Worm (Caenorhabditis elegans) whole organism, L3 larva: ENCODE measurements around the gene clec-172.

Experiments
- R02D3.7 ChIP-seq: fragments of 150-350 bp; optimal IDR thresholded peaks from 2 replicates; lab custom pipeline; 2014; ENCODE audit warnings: missing biosample characterization, missing genetic modification characterization
- ZK546.5 ChIP-seq: sonication (generic microtip); optimal IDR thresholded peaks from 2 replicates; lab custom pipeline; 2017; ENCODE audit warnings: missing biosample characterization, missing genetic modification characterization
- aly-2 ChIP-seq: fragments of 150-350 bp; optimal IDR thresholded peaks from 2 replicates; lab custom pipeline; 2014; ENCODE audit warnings: missing biosample characterization, missing genetic modification characterization
- ama-1 ChIP-seq: fragments of 150-350 bp; optimal IDR thresholded peaks from 2 replicates; lab custom pipeline; 2018
- ceh-16 ChIP-seq: sonication (generic microtip); optimal IDR thresholded peaks from 2 replicates; lab custom pipeline; 2017; ENCODE audit warnings: missing biosample characterization, missing genetic modification characterization
- ceh-82 ChIP-seq: fragments of 150-350 bp; optimal IDR thresholded peaks from 2 replicates; lab custom pipeline; 2014; ENCODE audit warnings: missing biosample characterization, missing genetic modification characterization
- ceh-9 ChIP-seq: sonication (generic microtip); optimal IDR thresholded peaks from 2 replicates; lab custom pipeline; 2018; ENCODE audit warnings: missing biosample characterization, missing genetic modification characterization
- daf-12 ChIP-seq: fragments of 150-350 bp; optimal IDR thresholded peaks from 2 replicates; lab custom pipeline; 2014; ENCODE audit warnings: missing biosample characterization, missing genetic modification reagents, missing genetic modification characterization
- egl-5 ChIP-seq: fragments of 150-350 bp; optimal IDR thresholded peaks from 2 replicates; lab custom pipeline; 2017; ENCODE audit warnings: missing biosample characterization, missing genetic modification reagents, missing genetic modification characterization, inconsistent platforms
- elt-1 ChIP-seq: fragments of 150-350 bp; optimal IDR thresholded peaks from 2 replicates; lab custom pipeline; 2014; ENCODE audit warnings: missing biosample characterization, missing genetic modification characterization
- elt-3 ChIP-seq, 3 experiments: fragments of 150-350 bp in 1 of 3; sonication (generic microtip) in 2 of 3; optimal IDR thresholded peaks; 2 replicates in 2 of 3; 4 replicates in 1 of 3; lab custom pipeline; 2014 to 2017; ENCODE audit warnings: missing biosample characterization in 3 of 3, missing genetic modification characterization in 3 of 3
- eor-1 ChIP-seq, 2 experiments: fragments of 150-350 bp; optimal IDR thresholded peaks; 2 replicates each; lab custom pipeline; 2014 to 2018; ENCODE audit warnings: missing biosample characterization in 2 of 2, missing genetic modification characterization in 2 of 2
- fkh-2 ChIP-seq: fragments of 150-350 bp; optimal IDR thresholded peaks from 2 replicates; lab custom pipeline; 2014; ENCODE audit warnings: missing biosample characterization, missing genetic modification reagents, missing genetic modification characterization
- fos-1 ChIP-seq: fragments of 150-350 bp; optimal IDR thresholded peaks from 2 replicates; lab custom pipeline; 2014; ENCODE audit warnings: missing biosample characterization, missing genetic modification characterization
- hmg-11 ChIP-seq: sonication (generic microtip); optimal IDR thresholded peaks from 2 replicates; lab custom pipeline; 2016; ENCODE audit warnings: missing genetic modification characterization, missing compliant biosample characterization
- jun-1 ChIP-seq: fragments of 150-350 bp; optimal IDR thresholded peaks from 2 replicates; lab custom pipeline; 2014; ENCODE audit warnings: missing biosample characterization, missing genetic modification reagents, missing genetic modification characterization
- lin-15B ChIP-seq: fragments of 150-350 bp; optimal IDR thresholded peaks from 2 replicates; lab custom pipeline; 2014; ENCODE audit warnings: missing biosample characterization, missing genetic modification characterization
- lin-39 ChIP-seq: fragments of 150-350 bp; optimal IDR thresholded peaks from 2 replicates; lab custom pipeline; 2018; ENCODE audit warnings: missing biosample characterization, missing genetic modification reagents, missing genetic modification characterization
- lsy-12 ChIP-seq: sonication (generic microtip); optimal IDR thresholded peaks from 2 replicates; lab custom pipeline; 2016; ENCODE audit warnings: mild to moderate bottlenecking, missing genetic modification characterization, missing compliant biosample characterization
- mdl-1 ChIP-seq: fragments of 150-350 bp; optimal IDR thresholded peaks from 2 replicates; lab custom pipeline; 2014; ENCODE audit warnings: missing biosample characterization, missing genetic modification characterization
- mml-1 ChIP-seq: fragments of 150-350 bp; sonication (generic microtip); optimal IDR thresholded peaks from 3 replicates; lab custom pipeline; 2014; ENCODE audit warnings: missing biosample characterization, missing genetic modification characterization
- nfya-1 ChIP-seq: sonication (generic microtip); optimal IDR thresholded peaks from 2 replicates; lab custom pipeline; 2017; ENCODE audit warnings: missing genetic modification characterization, mild to moderate bottlenecking, missing compliant biosample characterization, antibody characterized with exemption, moderate library complexity; ENCODE audit not compliant: insufficient read depth
- nhr-12 ChIP-seq: fragments of 150-350 bp; optimal IDR thresholded peaks from 2 replicates; lab custom pipeline; 2014; ENCODE audit warnings: missing biosample characterization, missing genetic modification characterization
- nhr-23 ChIP-seq: fragments of 150-350 bp; optimal IDR thresholded peaks from 2 replicates; lab custom pipeline; 2014; ENCODE audit warnings: missing biosample characterization, missing genetic modification reagents, missing genetic modification characterization
- nhr-237 ChIP-seq: fragments of 150-350 bp; optimal IDR thresholded peaks from 2 replicates; lab custom pipeline; 2014; ENCODE audit warnings: missing biosample characterization, missing genetic modification characterization
- nhr-25 ChIP-seq: sonication (generic microtip); optimal IDR thresholded peaks from 2 replicates; lab custom pipeline; 2017; ENCODE audit warnings: missing biosample characterization, missing genetic modification characterization
- nhr-28 ChIP-seq: fragments of 150-350 bp; optimal IDR thresholded peaks from 2 replicates; lab custom pipeline; 2014; ENCODE audit warnings: missing biosample characterization, missing genetic modification characterization
- nhr-67 ChIP-seq: fragments of 150-350 bp; optimal IDR thresholded peaks from 2 replicates; lab custom pipeline; 2014; ENCODE audit warnings: missing biosample characterization, missing genetic modification characterization
- nhr-76 ChIP-seq: fragments of 150-350 bp; sonication (generic microtip); optimal IDR thresholded peaks from 5 replicates; lab custom pipeline; 2014; ENCODE audit warnings: missing biosample characterization, missing genetic modification characterization
- nhr-77 ChIP-seq: fragments of 150-350 bp; optimal IDR thresholded peaks from 2 replicates; lab custom pipeline; 2014; ENCODE audit warnings: missing biosample characterization, missing genetic modification characterization
- pha-4 ChIP-seq: fragments of 150-350 bp; optimal IDR thresholded peaks from 2 replicates; lab custom pipeline; 2014; ENCODE audit warnings: missing biosample characterization, missing genetic modification reagents, missing genetic modification characterization
- pqm-1 ChIP-seq: fragments of 150-350 bp; optimal IDR thresholded peaks from 2 replicates; lab custom pipeline; 2017; ENCODE audit warnings: missing biosample characterization, missing genetic modification characterization, inconsistent platforms
- sea-2 ChIP-seq: fragments of 150-350 bp; sonication (generic microtip); optimal IDR thresholded peaks from 4 replicates; lab custom pipeline; 2014; ENCODE audit warnings: missing biosample characterization, missing genetic modification reagents, missing genetic modification characterization
- skn-1 ChIP-seq: fragments of 150-350 bp; optimal IDR thresholded peaks from 2 replicates; lab custom pipeline; 2014; ENCODE audit warnings: missing biosample characterization, missing genetic modification characterization
- snpc-4 ChIP-seq: fragments of 150-350 bp; optimal IDR thresholded peaks from 2 replicates; lab custom pipeline; 2014; ENCODE audit warnings: missing biosample characterization, missing genetic modification characterization
- tbx-2 ChIP-seq: sonication (generic microtip); optimal IDR thresholded peaks from 2 replicates; lab custom pipeline; 2016; ENCODE audit warnings: mild to moderate bottlenecking, missing genetic modification characterization, missing compliant biosample characterization
- unc-39 ChIP-seq: sonication (generic microtip); optimal IDR thresholded peaks from 4 replicates; lab custom pipeline; 2017; ENCODE audit warnings: missing biosample characterization, missing genetic modification characterization
- unc-62 ChIP-seq: fragments of 150-350 bp; sonication (generic microtip); optimal IDR thresholded peaks from 4 replicates; lab custom pipeline; 2014; ENCODE audit warnings: missing biosample characterization, missing genetic modification reagents, missing genetic modification characterization
- ztf-11 ChIP-seq: fragments of 150-350 bp; optimal IDR thresholded peaks from 2 replicates; lab custom pipeline; 2014; ENCODE audit warnings: missing biosample characterization, missing genetic modification characterization

The clec-172 gene

ce11 chrIV:1478649-1479048, 37.8 kb downstream of the clec-172 start:
- TF ChIP-seq nhr-12 (tag; lab: Kevin White, UChicago) = no peak
- no peak for TF ChIP-seq unc-39 (tag; lab: Kevin White, UChicago)
- TF ChIP-seq eor-1 (tag; optimal IDR thresholded peaks at IDR 0.05; lab: Kevin White, UChicago) = no peak
- no peak for TF ChIP-seq mml-1 (tag; lab: Kevin White, UChicago)
- no peak for TF ChIP-seq nhr-28 (tag; lab: Kevin White, UChicago)
- no peak for TF ChIP-seq fkh-2
- TF ChIP-seq egl-5 = no peak
- TF ChIP-seq ama-1 (lab: Kevin White, UChicago) = no peak
- no peak for TF ChIP-seq lin-15B
- TF ChIP-seq elt-1 = no peak
- TF ChIP-seq hmg-11 (tag; lab: Kevin White, UChicago) = no peak
- TF ChIP-seq snpc-4 (tag; lab: Kevin White, UChicago) = no peak
- no peak for TF ChIP-seq lin-39 (tag; lab: Kevin White, UChicago)
- TF ChIP-seq nhr-23 (tag; lab: Kevin White, UChicago) = no peak
- TF ChIP-seq aly-2 (tag; lab: Kevin White, UChicago) = no peak

ce11 chrIV:1475009-1475408, 41.4 kb downstream of the clec-172 start, which contains the start of gene Y77E11A.12:
TSS of gene Y77E11A.12 (minus strand) at chrIV:1475109.
- TF ChIP-seq pqm-1 (no peak), daf-12 (tag; lab: Kevin White, UChicago) (no peak), lsy-12 (tag; lab: Kevin White, UChicago) (no peak), ZK546.5 (no peak), hmg-11 (tag; lab: Kevin White, UChicago) (no peak), eor-1 (tag; optimal IDR thresholded peaks at IDR 0.05; lab: Kevin White, UChicago) (no peak), aly-2 (tag; lab: Kevin White, UChicago) (no peak), pha-4 (tag; lab: Kevin White, UChicago) (no peak), tbx-2 (tag; lab: Kevin White, UChicago) (no peak), nhr-67 (tag; lab: Kevin White, UChicago) (no peak), nfya-1 (tag; lab: Kevin White, UChicago) (no peak), snpc-4 (tag; lab: Kevin White, UChicago) (no peak), ceh-16 (tag; lab: Kevin White, UChicago) (no peak), mml-1 (tag; lab: Kevin White, UChicago) (no peak), ama-1 (lab: Kevin White, UChicago) (no peak), nhr-23 (tag; lab: Kevin White, UChicago) (no peak)

ce11 chrIV:1472145-1472544, 44.3 kb downstream of the clec-172 start:
- no peak for TF ChIP-seq ama-1 (lab: Kevin White, UChicago)
- TF ChIP-seq elt-3 (tag; optimal IDR thresholded peaks at IDR 0.05; lab: Kevin White, UChicago) = no peak
- no peak for TF ChIP-seq mml-1 (tag; lab: Kevin White, UChicago)
- no peak for TF ChIP-seq nhr-12 (tag; lab: Kevin White, UChicago)
- TF ChIP-seq ceh-16 (tag; lab: Kevin White, UChicago) = no peak
- TF ChIP-seq nhr-76 (tag; lab: Kevin White, UChicago) = no peak
- no peak for TF ChIP-seq mdl-1
- no peak for TF ChIP-seq fos-1 (tag; lab: Kevin White, UChicago)
- TF ChIP-seq lin-15B = no peak

ce11 chrIV:1470364-1470763, 46.1 kb downstream of the clec-172 start:
- no peak for TF ChIP-seq lsy-12 (tag; lab: Kevin White, UChicago)
- TF ChIP-seq nfya-1 (tag; lab: Kevin White, UChicago) = no peak
- no peak for TF ChIP-seq fkh-2
- no peak for TF ChIP-seq ceh-9
- no peak for TF ChIP-seq egl-5
- no peak for TF ChIP-seq ceh-82 (tag; lab: Kevin White, UChicago)
- TF ChIP-seq lin-39 (tag; lab: Kevin White, UChicago) = no peak

- TF ChIP-seq egl-5 (no peak), snpc-4 (tag; lab: Kevin White, UChicago) (no peak), nhr-77 (tag; lab: Kevin White, UChicago) (no peak), fkh-2 (no peak), hmg-11 (tag; lab: Kevin White, UChicago) (no peak), aly-2 (tag; lab: Kevin White, UChicago) (no peak), nhr-237 (tag; lab: Kevin White, UChicago) (no peak), skn-1 (no peak), nhr-25 (tag; lab: Kevin White, UChicago) (no peak), daf-12 (tag; lab: Kevin White, UChicago) (no peak), elt-3 (tag; optimal IDR thresholded peaks at IDR 0.05; lab: Kevin White, UChicago) (no peak), jun-1 (no peak), unc-62 (no peak), mdl-1 (no peak), ceh-82 (tag; lab: Kevin White, UChicago) (no peak), R02D3.7 (no peak), sea-2 (no peak), ama-1 (lab: Kevin White, UChicago) (no peak), ztf-11 (tag; lab: Kevin White, UChicago) (no peak)
Measured at ce11 chrIV:1469093-1469492, 47.3 kb downstream of the clec-172 start.
